Fruit fly (Drosophila melanogaster): ENCODE results near the gene CG14613.
A peak's percentile ranks its signal among the peaks of the same experiment; 100 is the strongest.

Gene CG14613

DNA sequence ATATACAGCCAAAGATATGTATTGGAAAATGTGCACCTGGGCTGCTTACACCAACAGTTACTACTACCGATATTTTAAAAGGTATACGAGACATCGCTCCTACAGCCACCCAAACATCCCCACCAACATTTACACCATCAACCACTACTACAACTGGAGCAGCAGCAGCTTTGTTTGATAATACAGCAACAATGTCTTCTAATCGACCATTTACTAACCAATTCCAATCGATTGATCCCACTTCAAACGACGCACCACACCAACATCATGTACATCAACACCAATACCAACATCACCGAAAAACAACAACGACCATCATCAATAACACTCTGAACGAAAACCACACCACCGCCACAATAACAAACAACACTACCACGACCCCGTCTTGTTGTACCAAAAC is 30.4 kb upstream of the CG14613 start:
- TF ChIP-seq CG7368 (GFP tag; optimal IDR thresholded peaks at IDR 0.05) (no peak), acj6 (GFP tag; optimal IDR thresholded peaks at IDR 0.05) (no peak), esn (GFP tag; optimal IDR thresholded peaks at IDR 0.05) (no peak), eg (GFP tag; IDR thresholded peaks at IDR 0.05) (no peak), CG15336 (GFP tag; IDR thresholded peaks at IDR 0.05) (no peak), Hr4 (GFP tag; optimal IDR thresholded peaks at IDR 0.05) (no peak), fd59A (GFP tag; optimal IDR thresholded peaks at IDR 0.05) (no peak), Met (GFP tag; optimal IDR thresholded peaks at IDR 0.05) (no peak), cyc (GFP tag; optimal IDR thresholded peaks at IDR 0.05) (no peak), CG8632 (GFP tag; optimal IDR thresholded peaks at IDR 0.05) (no peak), dsx (GFP tag; optimal IDR thresholded peaks at IDR 0.05; ENCODE audit: poor library complexity, severe bottlenecking) (no peak), Ets96B (tag; optimal IDR thresholded peaks at IDR 0.05) (no peak), CG34406 (GFP tag; optimal IDR thresholded peaks at IDR 0.05) (no peak), vri (GFP tag; optimal IDR thresholded peaks at IDR 0.05) (no peak), CG32006 (GFP tag; optimal IDR thresholded peaks at IDR 0.05) (no peak), Eip75B (GFP tag; optimal IDR thresholded peaks at IDR 0.05) (no peak), Hr38 (GFP tag; optimal IDR thresholded peaks at IDR 0.05) (no peak), dac (GFP tag; optimal IDR thresholded peaks at IDR 0.05) (no peak)

DNA sequence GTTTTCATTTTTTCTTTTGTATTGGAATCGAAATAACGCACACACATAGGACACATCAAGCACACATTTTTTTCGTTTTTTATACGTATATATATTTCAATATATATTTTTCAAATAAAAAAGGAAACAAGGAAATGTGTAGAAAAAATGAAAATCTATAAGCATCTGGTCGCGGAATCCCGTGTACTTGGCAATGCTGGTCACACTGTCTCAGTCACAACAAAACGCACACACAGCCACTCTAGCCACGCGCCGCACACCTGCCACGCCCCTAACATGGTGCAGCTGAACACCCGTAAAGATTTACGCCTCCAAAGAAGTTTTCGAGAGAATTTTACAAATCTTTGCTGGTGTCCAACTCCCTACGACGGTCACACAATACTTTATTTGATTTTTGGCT is 27.7 kb upstream of the CG14613 start:
- TF ChIP-seq Eip78C (GFP tag), result no peak
- TF ChIP-seq Hr4 (GFP tag; optimal IDR thresholded peaks at IDR 0.05), result no peak
- TF ChIP-seq CG8119 (GFP tag; IDR thresholded peaks at IDR 0.05), result no peak

dm6 chrX:22491028-22491769 is 19.4 kb upstream of the CG14613 start:
- TF ChIP-seq CG3919 (GFP tag; optimal IDR thresholded peaks at IDR 0.05), result no peak
- TF ChIP-seq CG8319 (GFP tag; optimal IDR thresholded peaks at IDR 0.05), result peak; percentile 63
- peak; percentile 82 for TF ChIP-seq svp (GFP tag)
- TF ChIP-seq CG11294 (GFP tag; IDR thresholded peaks at IDR 0.05), result no peak
- peak; percentile 56 for TF ChIP-seq CG6792 (GFP tag; optimal IDR thresholded peaks at IDR 0.05)
- TF ChIP-seq vri (GFP tag; optimal IDR thresholded peaks at IDR 0.05), result peak; percentile 71
- peak; percentile 0 for TF ChIP-seq CG9139 (GFP tag; optimal IDR thresholded peaks at IDR 0.05)
- peak; percentile 49 for TF ChIP-seq CG11762 (GFP tag; optimal IDR thresholded peaks at IDR 0.05; ENCODE audit: insufficient read depth)
- TF ChIP-seq Blimp-1 (GFP tag; optimal IDR thresholded peaks at IDR 0.05), result peak; percentile 44
- peak; percentile 19; the same call in 1 of the 2 replicates for TF ChIP-seq Gug (GFP tag; IDR thresholded peaks at IDR 0.05)
- TF ChIP-seq topi (GFP tag; optimal IDR thresholded peaks at IDR 0.05), result no peak
- TF ChIP-seq net (GFP tag; optimal IDR thresholded peaks at IDR 0.05), result peak; percentile 54
- TF ChIP-seq CG31627 (GFP tag; optimal IDR thresholded peaks at IDR 0.05), result peak; percentile 44
- TF ChIP-seq CG11902 (GFP tag; optimal IDR thresholded peaks at IDR 0.05), result peak; percentile 51
- TF ChIP-seq salr (GFP tag; optimal IDR thresholded peaks at IDR 0.05), result peak in 1 of 2 experiments; percentile 70
- peak; percentile 69 for TF ChIP-seq OdsH (GFP tag; optimal IDR thresholded peaks at IDR 0.05)
- no peak for TF ChIP-seq ss (GFP tag; optimal IDR thresholded peaks at IDR 0.05)
- peak; percentile 35 for TF ChIP-seq Hr4 (GFP tag; optimal IDR thresholded peaks at IDR 0.05)
- 0 out of 3 replicates have a peak, but pooled peaks have one; percentile 8 for TF ChIP-seq eg (GFP tag; IDR thresholded peaks at IDR 0.05)
- TF ChIP-seq CG6808 (GFP tag; optimal IDR thresholded peaks at IDR 0.05), result peak; percentile 67
- peak; percentile 56 for TF ChIP-seq CG3032 (tag; optimal IDR thresholded peaks at IDR 0.05)
- TF ChIP-seq CG6163 (GFP tag; IDR thresholded peaks at IDR 0.05), result peak; percentile 25; the same call in 2 of the 3 replicates
- peak; percentile 32 for TF ChIP-seq fd85E (GFP tag; optimal IDR thresholded peaks at IDR 0.05)
- TF ChIP-seq pdm3 (GFP tag; optimal IDR thresholded peaks at IDR 0.05), result peak; percentile 51
- TF ChIP-seq CG34406 (GFP tag; optimal IDR thresholded peaks at IDR 0.05), result peak; percentile 78
- no peak for TF ChIP-seq Smox (GFP tag; optimal IDR thresholded peaks at IDR 0.05)
- peak; percentile 7 for TF ChIP-seq Ets21C (GFP tag; optimal IDR thresholded peaks at IDR 0.05)
- TF ChIP-seq Lpt (GFP tag; optimal IDR thresholded peaks at IDR 0.05), result peak; percentile 8
- peak; percentile 42 for TF ChIP-seq CG6276 (GFP tag; optimal IDR thresholded peaks at IDR 0.05)
- peak; percentile 68 for TF ChIP-seq esn (GFP tag; optimal IDR thresholded peaks at IDR 0.05)
- peak; percentile 48 for TF ChIP-seq Hr39 (GFP tag; optimal IDR thresholded peaks at IDR 0.05)
- no peak for TF ChIP-seq fkh (GFP tag; optimal IDR thresholded peaks at IDR 0.05)
- TF ChIP-seq Eip78C (GFP tag), result peak; percentile 83
- TF ChIP-seq CG8119 (GFP tag; IDR thresholded peaks at IDR 0.05), result 0 out of 3 replicates have a peak, but pooled peaks have one; percentile 38
